Worm (Caenorhabditis elegans) whole organism, midembryonic: ENCODE results near the gene T25F10.1.
A peak's percentile ranks its signal among the peaks of the same experiment; 100 is the strongest.

Experiments used
- cog-1 ChIP-seq: sonication (generic microtip); optimal IDR thresholded peaks from 2 replicates; lab custom pipeline; 2016; ENCODE audit warnings: missing genetic modification characterization, missing compliant biosample characterization
- flt-1 ChIP-seq: fragments of 200-800 bp; sonication (Bioruptor generic); IDR thresholded peaks from 2 replicates; pipeline ENCODE4 v1.3.6; 2022; ENCODE audit warnings: missing genetic modification characterization, missing compliant biosample characterization
- klf-2 ChIP-seq: fragments of 200-800 bp; sonication (Bioruptor generic); conservative IDR thresholded peaks from 2 replicates; pipeline ENCODE4 v1.3.6; 2022; ENCODE audit warnings: missing genetic modification reagents, missing genetic modification characterization, missing compliant biosample characterization
- med-1 ChIP-seq: sonication (generic microtip); optimal IDR thresholded peaks from 2 replicates; lab custom pipeline; 2017; ENCODE audit warnings: missing genetic modification characterization, mild to moderate bottlenecking, missing compliant biosample characterization, antibody characterized with exemption, missing genetic modification reagents; ENCODE audit not compliant: insufficient read depth
- ref-1 ChIP-seq: fragments of 200-800 bp; sonication (Bioruptor generic); conservative IDR thresholded peaks from 2 replicates; pipeline ENCODE4 v1.3.6; 2022; ENCODE audit warnings: missing genetic modification reagents, missing genetic modification characterization, missing compliant biosample characterization
- tab-1 ChIP-seq: fragments of 200-800 bp; sonication (Bioruptor generic); IDR thresholded peaks from 2 replicates; pipeline ENCODE4 v1.3.6; 2022; ENCODE audit warnings: missing genetic modification characterization, missing compliant biosample characterization
- ztf-29 ChIP-seq: fragments of 200-800 bp; sonication (Bioruptor generic); IDR thresholded peaks from 2 replicates; pipeline ENCODE4 v1.3.6; 2022; ENCODE audit warnings: missing genetic modification reagents, missing genetic modification characterization, missing compliant biosample characterization

DNA sequence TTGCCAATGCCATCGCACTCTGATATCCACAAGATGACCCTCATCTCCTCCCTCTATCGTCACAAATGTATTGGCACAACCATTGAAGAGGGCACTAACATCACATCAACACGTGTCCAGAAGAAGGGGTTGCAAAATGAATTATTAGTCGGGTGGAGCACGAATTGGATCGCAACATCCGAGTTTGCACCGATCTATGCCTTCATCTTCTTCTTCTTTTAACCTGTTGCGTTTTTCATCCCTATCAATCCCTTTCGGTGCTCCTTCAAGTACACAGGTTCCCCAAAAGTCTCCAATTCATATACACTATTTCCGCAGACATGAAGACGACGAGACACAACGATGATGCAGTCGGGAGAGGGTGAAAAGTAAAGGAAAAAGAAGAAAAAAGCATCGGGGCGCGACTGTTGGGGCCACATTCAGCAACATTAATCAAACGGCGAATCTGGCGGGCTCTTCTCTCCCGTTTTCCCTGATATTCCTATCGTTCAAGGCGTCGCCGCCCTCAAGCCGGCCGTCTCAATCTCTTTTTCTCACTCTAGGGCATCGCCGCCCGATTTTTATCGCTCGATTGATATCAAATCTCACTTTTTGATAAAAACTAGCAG is 16.7 kb upstream of the T25F10.1 start:
- no peak for TF ChIP-seq med-1
- TF ChIP-seq flt-1 (GFP tag; lab: Robert Waterston, UW) = no peak
- 0 out of 2 replicates have a peak, but pooled peaks have one; percentile 16 for TF ChIP-seq klf-2 (GFP tag; lab: Robert Waterston, UW)
- no peak for TF ChIP-seq cog-1 (tag; lab: Kevin White, UChicago)
- no peak for TF ChIP-seq ref-1
- TF ChIP-seq tab-1 (GFP tag; lab: Robert Waterston, UW) = no peak
- TF ChIP-seq ztf-29 (GFP tag; lab: Robert Waterston, UW) = no peak
